Worm (Caenorhabditis elegans) whole organism, early embryonic: Measurements from ENCODE around the gene W07G4.7.

Experiments used
- B0310.2 ChIP-seq: sonication (generic microtip); optimal IDR thresholded peaks from 2 replicates; lab custom pipeline; 2016; ENCODE audit warnings: mild to moderate bottlenecking, missing genetic modification characterization, missing compliant biosample characterization
- aly-1 ChIP-seq: sonication (generic microtip); optimal IDR thresholded peaks from 2 replicates; lab custom pipeline; 2016; ENCODE audit warnings: missing genetic modification characterization, missing compliant biosample characterization
- ama-1 ChIP-seq: fragments of 150-350 bp; optimal IDR thresholded peaks from 2 replicates; lab custom pipeline; 2014
- ets-7 ChIP-seq: sonication (generic microtip); optimal IDR thresholded peaks from 2 replicates; lab custom pipeline; 2016; ENCODE audit warnings: missing genotype, missing genetic modification characterization, missing compliant biosample characterization
- flt-1 ChIP-seq: fragments of 200-800 bp; sonication (Bioruptor generic); IDR thresholded peaks from 2 replicates; pipeline ENCODE4 v1.3.6; 2022; ENCODE audit warnings: missing genetic modification characterization, missing compliant biosample characterization
- hmbx-1 ChIP-seq: sonication (generic microtip); optimal IDR thresholded peaks from 2 replicates; lab custom pipeline; 2016; ENCODE audit warnings: mild to moderate bottlenecking, missing genetic modification characterization, missing compliant biosample characterization
- hmg-4 ChIP-seq: fragments of 200-800 bp; sonication (Bioruptor generic); optimal IDR thresholded peaks from 2 replicates; lab custom pipeline; 2018; ENCODE audit warnings: mild to moderate bottlenecking, missing genetic modification characterization, missing compliant biosample characterization
- hnd-1 ChIP-seq: sonication (generic microtip); optimal IDR thresholded peaks from 2 replicates; lab custom pipeline; 2016; ENCODE audit warnings: missing genetic modification characterization, missing compliant biosample characterization
- pes-1 ChIP-seq: fragments of 200-800 bp; sonication (Bioruptor generic); IDR thresholded peaks from 2 replicates; pipeline ENCODE4 v1.3.6; 2022; ENCODE audit warnings: missing genetic modification reagents, missing genetic modification characterization, missing compliant biosample characterization
- scrt-1 ChIP-seq: fragments of 200-800 bp; sonication (Bioruptor generic); IDR thresholded peaks from 2 replicates; pipeline ENCODE4 v1.3.6; 2022; ENCODE audit warnings: missing genetic modification characterization, missing compliant biosample characterization
- tbx-11 ChIP-seq: fragments of 200-800 bp; sonication (Bioruptor generic); IDR thresholded peaks from 2 replicates; pipeline ENCODE4 v1.3.6; 2022; ENCODE audit warnings: missing genetic modification characterization, missing compliant biosample characterization

- TF ChIP-seq tbx-11 (no peak), pes-1 (GFP tag; lab: Robert Waterston, UW) (no peak), flt-1 (GFP tag; lab: Robert Waterston, UW) (no peak), hmbx-1 (tag; lab: Kevin White, UChicago) (no peak), ets-7 (no peak), ama-1 (no peak), scrt-1 (GFP tag; lab: Robert Waterston, UW) (no peak), hnd-1 (no peak), B0310.2 (tag; lab: Kevin White, UChicago) (no peak), hmg-4 (GFP tag; lab: Kevin White, UChicago) (no peak), aly-1 (tag; lab: Kevin White, UChicago) (no peak)
Measured at ce11 chrV:13073145-13073544, 38.6 kb upstream of the W07G4.7 start.
